Fruit fly (Drosophila melanogaster) whole organism, prepupa: ENCODE measurements around the gene Ugt303A1.

ENCODE experiments used
- CG11294 ChIP-seq: fragments of 200-800 bp; sonication (Bioruptor generic); IDR thresholded peaks from 2 replicates; pipeline ENCODE4 v1.3.6; 2022; ENCODE audit warnings: missing biosample characterization, missing genetic modification characterization
- CG11762 ChIP-seq: fragments of 200-800 bp; sonication (Bioruptor generic); optimal IDR thresholded peaks from 3 replicates; lab custom pipeline; 2016; ENCODE audit warnings: missing biosample characterization, missing genetic modification characterization; ENCODE audit not compliant: insufficient read depth
- CG11902 ChIP-seq: fragments of 200-800 bp; sonication (Bioruptor generic); optimal IDR thresholded peaks from 3 replicates; lab custom pipeline; 2016; ENCODE audit warnings: missing biosample characterization, missing genetic modification characterization
- CG15336 ChIP-seq: fragments of 200-800 bp; sonication (Bioruptor generic); IDR thresholded peaks from 2 replicates; pipeline ENCODE4 v1.3.6; 2022; ENCODE audit warnings: missing biosample characterization, missing genetic modification characterization
- CG1621 ChIP-seq: fragments of 200-800 bp; sonication (Bioruptor generic); optimal IDR thresholded peaks from 3 replicates; lab custom pipeline; 2018; ENCODE audit warnings: missing biosample characterization, mild to moderate bottlenecking, missing genetic modification characterization
- CG16779 ChIP-seq: fragments of 200-800 bp; sonication (Bioruptor generic); optimal IDR thresholded peaks from 3 replicates; lab custom pipeline; 2017; ENCODE audit warnings: missing biosample characterization, mild to moderate bottlenecking, missing genetic modification characterization
- CG3032 ChIP-seq: fragments of 200-800 bp; optimal IDR thresholded peaks from 2 replicates; lab custom pipeline; 2019; ENCODE audit warnings: missing biosample characterization, mild to moderate bottlenecking, missing genetic modification characterization, moderate library complexity
- CG31627 ChIP-seq: fragments of 200-800 bp; sonication (Bioruptor generic); optimal IDR thresholded peaks from 3 replicates; lab custom pipeline; 2016; ENCODE audit warnings: missing biosample characterization, missing genetic modification characterization
- CG32006 ChIP-seq: fragments of 200-800 bp; sonication (Bioruptor generic); optimal IDR thresholded peaks from 3 replicates; lab custom pipeline; 2017; ENCODE audit warnings: missing biosample characterization, mild to moderate bottlenecking, missing genetic modification characterization
- CG34406 ChIP-seq: fragments of 200-800 bp; sonication (Bioruptor generic); optimal IDR thresholded peaks from 3 replicates; lab custom pipeline; 2016; ENCODE audit warnings: missing biosample characterization, missing genetic modification characterization
- CG4318 ChIP-seq: fragments of 200-800 bp; sonication (Bioruptor generic); optimal IDR thresholded peaks from 3 replicates; lab custom pipeline; 2017; ENCODE audit warnings: missing biosample characterization, mild to moderate bottlenecking, missing genetic modification characterization
- CG6163 ChIP-seq: fragments of 200-800 bp; sonication (Bioruptor generic); IDR thresholded peaks from 3 replicates; pipeline ENCODE4 v1.3.6; 2022; ENCODE audit warnings: missing biosample characterization, missing genetic modification characterization
- CG6276 ChIP-seq: fragments of 200-800 bp; sonication (Bioruptor generic); optimal IDR thresholded peaks from 2 replicates; lab custom pipeline; 2017; ENCODE audit warnings: missing biosample characterization, mild to moderate bottlenecking, missing genetic modification characterization
- CG6792 ChIP-seq: fragments of 200-800 bp; sonication (Bioruptor generic); optimal IDR thresholded peaks from 3 replicates; lab custom pipeline; 2016; ENCODE audit warnings: missing biosample characterization, missing genetic modification characterization
- CG6808 ChIP-seq: fragments of 200-800 bp; sonication (Bioruptor generic); optimal IDR thresholded peaks from 3 replicates; lab custom pipeline; 2017; ENCODE audit warnings: missing biosample characterization, missing genetic modification characterization, mild to moderate bottlenecking, moderate library complexity, missing genetic modification reagents
- CG6854 ChIP-seq: fragments of 200-800 bp; sonication (Bioruptor generic); optimal IDR thresholded peaks from 2 replicates; lab custom pipeline; 2017; ENCODE audit warnings: missing biosample characterization, mild to moderate bottlenecking, missing genetic modification characterization
- CG8119 ChIP-seq: fragments of 200-800 bp; sonication (Bioruptor generic); IDR thresholded peaks from 3 replicates; pipeline ENCODE4 v1.3.6; 2022; ENCODE audit warnings: missing biosample characterization, missing genetic modification characterization
- CG8319 ChIP-seq: fragments of 200-800 bp; sonication (Bioruptor generic); optimal IDR thresholded peaks from 3 replicates; lab custom pipeline; 2016; ENCODE audit warnings: missing biosample characterization, missing genetic modification characterization
- CG8632 ChIP-seq: fragments of 200-800 bp; sonication (Bioruptor generic); optimal IDR thresholded peaks from 3 replicates; lab custom pipeline; 2016; ENCODE audit warnings: missing biosample characterization, missing genetic modification characterization
- CG9139 ChIP-seq: fragments of 200-800 bp; sonication (Bioruptor generic); optimal IDR thresholded peaks from 3 replicates; lab custom pipeline; 2017; ENCODE audit warnings: missing biosample characterization, mild to moderate bottlenecking, missing genetic modification characterization
- Eip75B ChIP-seq: fragments of 200-800 bp; sonication (Bioruptor generic); optimal IDR thresholded peaks from 3 replicates; lab custom pipeline; 2016; ENCODE audit warnings: missing biosample characterization, missing genetic modification characterization
- Ets21C ChIP-seq: fragments of 200-800 bp; sonication (Bioruptor generic); optimal IDR thresholded peaks from 3 replicates; lab custom pipeline; 2016; ENCODE audit warnings: missing biosample characterization, missing genetic modification characterization
- Gug ChIP-seq: fragments of 200-800 bp; sonication (Bioruptor generic); IDR thresholded peaks from 2 replicates; pipeline ENCODE4 v1.3.6; 2022; ENCODE audit warnings: missing biosample characterization, missing genetic modification characterization
- Hr38 ChIP-seq: sonication (Bioruptor generic); optimal IDR thresholded peaks from 2 replicates; lab custom pipeline; 2016; ENCODE audit warnings: missing biosample characterization, missing genetic modification characterization
- Hr39 ChIP-seq: fragments of 200-800 bp; sonication (Bioruptor generic); optimal IDR thresholded peaks from 2 replicates; lab custom pipeline; 2016; ENCODE audit warnings: missing biosample characterization, missing genetic modification characterization
- Hr4 ChIP-seq: fragments of 200-800 bp; sonication (Bioruptor generic); optimal IDR thresholded peaks from 3 replicates; lab custom pipeline; 2016; ENCODE audit warnings: missing biosample characterization, missing genetic modification characterization
- Lpt ChIP-seq: fragments of 200-800 bp; sonication (Bioruptor generic); optimal IDR thresholded peaks from 3 replicates; lab custom pipeline; 2016; ENCODE audit warnings: missing biosample characterization, missing genetic modification characterization
- Met ChIP-seq: fragments of 200-800 bp; sonication (Bioruptor generic); optimal IDR thresholded peaks from 3 replicates; lab custom pipeline; 2016; ENCODE audit warnings: missing biosample characterization, missing genetic modification characterization
- OdsH ChIP-seq: fragments of 200-800 bp; sonication (Bioruptor generic); optimal IDR thresholded peaks from 3 replicates; lab custom pipeline; 2016; ENCODE audit warnings: missing biosample characterization, missing genetic modification characterization
- Smox ChIP-seq: fragments of 200-800 bp; sonication (Bioruptor generic); optimal IDR thresholded peaks from 3 replicates; lab custom pipeline; 2016; ENCODE audit warnings: missing biosample characterization, missing genetic modification characterization
- Sox102F ChIP-seq: fragments of 200-800 bp; sonication (Bioruptor generic); optimal IDR thresholded peaks from 2 replicates; lab custom pipeline; 2016; ENCODE audit warnings: missing biosample characterization, mild to moderate bottlenecking, missing genetic modification characterization
- Sox14 ChIP-seq: fragments of 200-800 bp; sonication (Bioruptor generic); optimal IDR thresholded peaks from 3 replicates; lab custom pipeline; 2016; ENCODE audit warnings: missing biosample characterization, missing genetic modification characterization
- Sox15 ChIP-seq: fragments of 200-800 bp; sonication (Bioruptor generic); optimal IDR thresholded peaks from 3 replicates; lab custom pipeline; 2016; ENCODE audit warnings: missing biosample characterization, missing genetic modification characterization
- achi ChIP-seq: fragments of 200-800 bp; sonication (Bioruptor generic); optimal IDR thresholded peaks from 3 replicates; lab custom pipeline; 2016; ENCODE audit warnings: missing biosample characterization, missing genetic modification characterization
- acj6 ChIP-seq: fragments of 200-800 bp; sonication (Bioruptor generic); optimal IDR thresholded peaks from 3 replicates; lab custom pipeline; 2016; ENCODE audit warnings: missing biosample characterization, missing genetic modification characterization
- cyc ChIP-seq: fragments of 200-800 bp; sonication (Bioruptor generic); optimal IDR thresholded peaks from 3 replicates; lab custom pipeline; 2016; ENCODE audit warnings: missing biosample characterization, missing genetic modification characterization
- dac ChIP-seq: fragments of 200-800 bp; sonication (Bioruptor generic); optimal IDR thresholded peaks from 2 replicates; lab custom pipeline; 2017; ENCODE audit warnings: missing biosample characterization, mild to moderate bottlenecking, missing genetic modification characterization
- eg ChIP-seq: fragments of 200-800 bp; sonication (Bioruptor generic); IDR thresholded peaks from 3 replicates; pipeline ENCODE4 v1.3.6; 2022; ENCODE audit warnings: missing biosample characterization, missing genetic modification characterization
- esn ChIP-seq: fragments of 200-800 bp; sonication (Bioruptor generic); optimal IDR thresholded peaks from 2 replicates; lab custom pipeline; 2016; ENCODE audit warnings: missing biosample characterization, mild to moderate bottlenecking, missing genetic modification characterization, moderate library complexity
- fd59A ChIP-seq: fragments of 200-800 bp; sonication (Bioruptor generic); optimal IDR thresholded peaks from 2 replicates; lab custom pipeline; 2017; ENCODE audit warnings: missing biosample characterization, mild to moderate bottlenecking, missing genetic modification characterization, missing genetic modification reagents
- fd85E ChIP-seq: fragments of 200-800 bp; sonication (Bioruptor generic); optimal IDR thresholded peaks from 3 replicates; lab custom pipeline; 2016; ENCODE audit warnings: missing biosample characterization, missing genetic modification characterization
- net ChIP-seq: fragments of 200-800 bp; sonication (Bioruptor generic); optimal IDR thresholded peaks from 3 replicates; lab custom pipeline; 2016; ENCODE audit warnings: missing biosample characterization, missing genetic modification characterization
- pdm3 ChIP-seq: fragments of 200-800 bp; sonication (Bioruptor generic); optimal IDR thresholded peaks from 3 replicates; lab custom pipeline; 2016; ENCODE audit warnings: missing biosample characterization, missing genetic modification characterization
- salr ChIP-seq, 2 experiments: fragments of 200-800 bp; sonication (Bioruptor generic); optimal IDR thresholded peaks; 3 replicates each; lab custom pipeline; 2016 to 2018; ENCODE audit warnings: missing biosample characterization in 2 of 2, missing genetic modification characterization in 2 of 2, mild to moderate bottlenecking in 1 of 2
- spab ChIP-seq: fragments of 200-800 bp; sonication (Bioruptor generic); optimal IDR thresholded peaks from 2 replicates; lab custom pipeline; 2017; ENCODE audit warnings: missing biosample characterization, mild to moderate bottlenecking, missing genetic modification characterization, missing genetic modification reagents
- topi ChIP-seq: fragments of 200-800 bp; sonication (Bioruptor generic); optimal IDR thresholded peaks from 3 replicates; lab custom pipeline; 2016; ENCODE audit warnings: missing biosample characterization, missing genetic modification characterization
- vri ChIP-seq: fragments of 200-800 bp; sonication (Bioruptor generic); optimal IDR thresholded peaks from 3 replicates; lab custom pipeline; 2016; ENCODE audit warnings: missing biosample characterization, mild to moderate bottlenecking, missing genetic modification characterization

Gene Ugt303A1

dm6 chr3R:11211291-11212061 lies 36.1 kb downstream of the Ugt303A1 start (continued):
- peak; percentile 62 for TF ChIP-seq Sox15 (GFP tag; lab: Kevin White, UChicago)
- TF ChIP-seq OdsH, result peak; percentile 68
- peak; percentile 81 for TF ChIP-seq Hr39 (GFP tag; lab: Kevin White, UChicago)
- peak; percentile 57 for TF ChIP-seq CG6792 (GFP tag; lab: Kevin White, UChicago)
- peak; percentile 67 for TF ChIP-seq achi (GFP tag; lab: Kevin White, UChicago)
- TF ChIP-seq spab (GFP tag; lab: Kevin White, UChicago), result no peak
- peak; percentile 49 for TF ChIP-seq CG3032
- no peak for TF ChIP-seq CG9139 (GFP tag; lab: Kevin White, UChicago)
- no peak for TF ChIP-seq CG6854 (GFP tag; lab: Kevin White, UChicago)
- TF ChIP-seq Met (GFP tag; lab: Kevin White, UChicago), result peak; percentile 81
- peak; percentile 14 for TF ChIP-seq CG6808 (GFP tag; lab: Kevin White, UChicago)
- peak; percentile 79 for TF ChIP-seq Smox
- peak; percentile 54 for TF ChIP-seq CG8632 (GFP tag; lab: Kevin White, UChicago)
- peak; percentile 72 for TF ChIP-seq Sox102F (GFP tag; lab: Kevin White, UChicago)
- peak; percentile 82 for TF ChIP-seq pdm3 (GFP tag; lab: Kevin White, UChicago)
- TF ChIP-seq vri (GFP tag; lab: Kevin White, UChicago), result peak; percentile 39
- TF ChIP-seq salr (GFP tag; optimal IDR thresholded peaks at IDR 0.05; lab: Kevin White, UChicago), result peak in 1 of 2 experiments; percentile 26
- TF ChIP-seq CG8319, result peak; percentile 7
- no peak for TF ChIP-seq Hr38
- peak; percentile 36 for TF ChIP-seq Lpt (GFP tag; lab: Kevin White, UChicago)
- TF ChIP-seq topi (GFP tag; lab: Kevin White, UChicago), result peak; percentile 79
- peak; percentile 48 for TF ChIP-seq CG34406 (GFP tag; lab: Kevin White, UChicago)
- peak; percentile 70 for TF ChIP-seq CG6163
- peak; percentile 55 for TF ChIP-seq Gug (GFP tag; lab: Robert Waterston, UW)
- TF ChIP-seq acj6 (GFP tag; lab: Kevin White, UChicago), result peak; percentile 64

dm6 chr3R:11214449-11214950 lies 39.2 kb downstream of the Ugt303A1 start, which contains the start of gene ZnT86D:
TSS of gene ZnT86D (minus strand) at chr3R:11214539.
- TF ChIP-seq CG6276 (GFP tag; lab: Kevin White, UChicago), result no peak
- TF ChIP-seq topi (GFP tag; lab: Kevin White, UChicago), result peak; percentile 78
- TF ChIP-seq esn (GFP tag; lab: Kevin White, UChicago), result peak; percentile 83
- TF ChIP-seq CG15336 (GFP tag; lab: Robert Waterston, UW), result peak; percentile 60
- peak; percentile 44 for TF ChIP-seq net (GFP tag; lab: Kevin White, UChicago)
- TF ChIP-seq fd85E (GFP tag; lab: Kevin White, UChicago), result no peak
- peak; percentile 71 for TF ChIP-seq CG31627 (GFP tag; lab: Kevin White, UChicago)
- peak; percentile 47; the same call in 1 of the 2 replicates for TF ChIP-seq CG11294
- peak; percentile 74 for TF ChIP-seq CG32006 (GFP tag; lab: Kevin White, UChicago)
- TF ChIP-seq CG4318 (GFP tag; lab: Kevin White, UChicago), result no peak
- TF ChIP-seq CG11902 (GFP tag; lab: Kevin White, UChicago), result peak; percentile 67
- TF ChIP-seq CG34406 (GFP tag; lab: Kevin White, UChicago), result peak; percentile 50
- peak; percentile 45 for TF ChIP-seq CG1621 (tag; lab: Kevin White, UChicago)
- no peak for TF ChIP-seq CG16779 (tag; lab: Kevin White, UChicago)
- TF ChIP-seq Lpt (GFP tag; lab: Kevin White, UChicago), result no peak
- peak; percentile 44 for TF ChIP-seq CG6808 (GFP tag; lab: Kevin White, UChicago)
- TF ChIP-seq Sox14 (GFP tag; lab: Kevin White, UChicago), result peak; percentile 82
- TF ChIP-seq Ets21C (GFP tag; lab: Kevin White, UChicago), result peak; percentile 58
- TF ChIP-seq eg, result peak; percentile 61
- TF ChIP-seq Smox, result peak; percentile 65
- peak; percentile 70 for TF ChIP-seq Eip75B (GFP tag; lab: Kevin White, UChicago)
- TF ChIP-seq Sox102F (GFP tag; lab: Kevin White, UChicago), result peak; percentile 76
- TF ChIP-seq fd59A (GFP tag; lab: Kevin White, UChicago), result peak; percentile 1
- peak; percentile 56 for TF ChIP-seq vri (GFP tag; lab: Kevin White, UChicago)
- TF ChIP-seq CG11762 (GFP tag; lab: Kevin White, UChicago), result peak; percentile 34
- TF ChIP-seq Hr39 (GFP tag; lab: Kevin White, UChicago), result peak; percentile 75
- peak; percentile 64 for TF ChIP-seq achi (GFP tag; lab: Kevin White, UChicago)
- TF ChIP-seq dac (GFP tag; lab: Kevin White, UChicago), result peak; percentile 22
- peak; percentile 43 for TF ChIP-seq CG6792 (GFP tag; lab: Kevin White, UChicago)
- peak; percentile 87 for TF ChIP-seq Hr4 (GFP tag; lab: Kevin White, UChicago)
- TF ChIP-seq CG8632 (GFP tag; lab: Kevin White, UChicago), result no peak
- TF ChIP-seq CG3032, result peak; percentile 71
- peak; percentile 51; the same call in 2 of the 3 replicates for TF ChIP-seq CG8119 (GFP tag; lab: Robert Waterston, UW)
- peak; percentile 76 for TF ChIP-seq cyc (GFP tag; lab: Kevin White, UChicago)
